Fruit fly (Drosophila melanogaster) whole organism, prepupa: ENCODE results near the gene Nfs1.
A peak's percentile ranks its signal among the peaks of the same experiment; 100 is the strongest.

Experiments used
- CG10631 ChIP-seq: fragments of 200-800 bp; sonication (Bioruptor generic); optimal IDR thresholded peaks from 2 replicates; lab custom pipeline; 2016; ENCODE audit warnings: missing biosample characterization, missing genetic modification characterization
- CG10669 ChIP-seq: fragments of 200-800 bp; sonication (Bioruptor generic); optimal IDR thresholded peaks from 3 replicates; lab custom pipeline; 2018; ENCODE audit warnings: missing biosample characterization, mild to moderate bottlenecking, missing genetic modification characterization, moderate library complexity
- CG11902 ChIP-seq: fragments of 200-800 bp; sonication (Bioruptor generic); optimal IDR thresholded peaks from 3 replicates; lab custom pipeline; 2016; ENCODE audit warnings: missing biosample characterization, missing genetic modification characterization
- CG1621 ChIP-seq: fragments of 200-800 bp; sonication (Bioruptor generic); optimal IDR thresholded peaks from 3 replicates; lab custom pipeline; 2018; ENCODE audit warnings: missing biosample characterization, mild to moderate bottlenecking, missing genetic modification characterization
- CG31627 ChIP-seq: fragments of 200-800 bp; sonication (Bioruptor generic); optimal IDR thresholded peaks from 3 replicates; lab custom pipeline; 2016; ENCODE audit warnings: missing biosample characterization, missing genetic modification characterization
- CG32006 ChIP-seq: fragments of 200-800 bp; sonication (Bioruptor generic); optimal IDR thresholded peaks from 3 replicates; lab custom pipeline; 2017; ENCODE audit warnings: missing biosample characterization, mild to moderate bottlenecking, missing genetic modification characterization
- CG6163 ChIP-seq: fragments of 200-800 bp; sonication (Bioruptor generic); IDR thresholded peaks from 3 replicates; pipeline ENCODE4 v1.3.6; 2022; ENCODE audit warnings: missing biosample characterization, missing genetic modification characterization
- CG6276 ChIP-seq: fragments of 200-800 bp; sonication (Bioruptor generic); optimal IDR thresholded peaks from 2 replicates; lab custom pipeline; 2017; ENCODE audit warnings: missing biosample characterization, mild to moderate bottlenecking, missing genetic modification characterization
- CG6792 ChIP-seq: fragments of 200-800 bp; sonication (Bioruptor generic); optimal IDR thresholded peaks from 3 replicates; lab custom pipeline; 2016; ENCODE audit warnings: missing biosample characterization, missing genetic modification characterization
- CG6808 ChIP-seq: fragments of 200-800 bp; sonication (Bioruptor generic); optimal IDR thresholded peaks from 3 replicates; lab custom pipeline; 2017; ENCODE audit warnings: missing biosample characterization, missing genetic modification characterization, mild to moderate bottlenecking, moderate library complexity, missing genetic modification reagents
- CG7368 ChIP-seq: fragments of 200-800 bp; sonication (Bioruptor generic); optimal IDR thresholded peaks from 3 replicates; lab custom pipeline; 2016; ENCODE audit warnings: missing biosample characterization, missing genetic modification characterization
- Eip75B ChIP-seq: fragments of 200-800 bp; sonication (Bioruptor generic); optimal IDR thresholded peaks from 3 replicates; lab custom pipeline; 2016; ENCODE audit warnings: missing biosample characterization, missing genetic modification characterization
- Eip78C ChIP-seq: fragments of 200-800 bp; sonication (Bioruptor generic); peaks from one replicate; lab custom pipeline; 2016; ENCODE audit warnings: missing biosample characterization, missing genetic modification characterization
- Eip93F ChIP-seq: fragments of 200-800 bp; sonication (Bioruptor generic); optimal IDR thresholded peaks from 2 replicates; lab custom pipeline; 2016; ENCODE audit warnings: missing biosample characterization, mild to moderate bottlenecking, missing genetic modification characterization
- Ets96B ChIP-seq: fragments of 200-800 bp; optimal IDR thresholded peaks from 2 replicates; lab custom pipeline; 2019; ENCODE audit warnings: missing biosample characterization, mild to moderate bottlenecking, missing genetic modification characterization, moderate library complexity
- Lpt ChIP-seq: fragments of 200-800 bp; sonication (Bioruptor generic); optimal IDR thresholded peaks from 3 replicates; lab custom pipeline; 2016; ENCODE audit warnings: missing biosample characterization, missing genetic modification characterization
- Smox ChIP-seq: fragments of 200-800 bp; sonication (Bioruptor generic); optimal IDR thresholded peaks from 3 replicates; lab custom pipeline; 2016; ENCODE audit warnings: missing biosample characterization, missing genetic modification characterization
- achi ChIP-seq: fragments of 200-800 bp; sonication (Bioruptor generic); optimal IDR thresholded peaks from 3 replicates; lab custom pipeline; 2016; ENCODE audit warnings: missing biosample characterization, missing genetic modification characterization
- acj6 ChIP-seq: fragments of 200-800 bp; sonication (Bioruptor generic); optimal IDR thresholded peaks from 3 replicates; lab custom pipeline; 2016; ENCODE audit warnings: missing biosample characterization, missing genetic modification characterization
- dac ChIP-seq: fragments of 200-800 bp; sonication (Bioruptor generic); optimal IDR thresholded peaks from 2 replicates; lab custom pipeline; 2017; ENCODE audit warnings: missing biosample characterization, mild to moderate bottlenecking, missing genetic modification characterization
- dsx ChIP-seq: fragments of 200-800 bp; optimal IDR thresholded peaks from 3 replicates; lab custom pipeline; 2019; ENCODE audit warnings: missing biosample characterization, mild to moderate bottlenecking, missing genetic modification characterization, moderate library complexity; ENCODE audit not compliant: poor library complexity, severe bottlenecking
- esn ChIP-seq: fragments of 200-800 bp; sonication (Bioruptor generic); optimal IDR thresholded peaks from 2 replicates; lab custom pipeline; 2016; ENCODE audit warnings: missing biosample characterization, mild to moderate bottlenecking, missing genetic modification characterization, moderate library complexity
- fd59A ChIP-seq: fragments of 200-800 bp; sonication (Bioruptor generic); optimal IDR thresholded peaks from 2 replicates; lab custom pipeline; 2017; ENCODE audit warnings: missing biosample characterization, mild to moderate bottlenecking, missing genetic modification characterization, missing genetic modification reagents
- fd85E ChIP-seq: fragments of 200-800 bp; sonication (Bioruptor generic); optimal IDR thresholded peaks from 3 replicates; lab custom pipeline; 2016; ENCODE audit warnings: missing biosample characterization, missing genetic modification characterization
- fkh ChIP-seq: fragments of 200-800 bp; sonication (Bioruptor generic); optimal IDR thresholded peaks from 3 replicates; lab custom pipeline; 2017; ENCODE audit warnings: missing biosample characterization, mild to moderate bottlenecking, missing genetic modification characterization, moderate library complexity
- net ChIP-seq: fragments of 200-800 bp; sonication (Bioruptor generic); optimal IDR thresholded peaks from 3 replicates; lab custom pipeline; 2016; ENCODE audit warnings: missing biosample characterization, missing genetic modification characterization
- pdm3 ChIP-seq: fragments of 200-800 bp; sonication (Bioruptor generic); optimal IDR thresholded peaks from 3 replicates; lab custom pipeline; 2016; ENCODE audit warnings: missing biosample characterization, missing genetic modification characterization
- salr ChIP-seq, 2 experiments: fragments of 200-800 bp; sonication (Bioruptor generic); optimal IDR thresholded peaks; 3 replicates each; lab custom pipeline; 2016 to 2018; ENCODE audit warnings: missing biosample characterization in 2 of 2, missing genetic modification characterization in 2 of 2, mild to moderate bottlenecking in 1 of 2
- ss ChIP-seq, 2 experiments: fragments of 200-800 bp; sonication (Bioruptor generic); optimal IDR thresholded peaks; 2 replicates in 1 of 2; 3 replicates in 1 of 2; lab custom pipeline; 2017 to 2018; ENCODE audit warnings: mild to moderate bottlenecking in 2 of 2, missing biosample characterization in 2 of 2, missing genetic modification characterization in 2 of 2, moderate library complexity in 1 of 2
- svp ChIP-seq: fragments of 200-800 bp; sonication (Bioruptor generic); peaks from one replicate; lab custom pipeline; 2016; ENCODE audit warnings: missing biosample characterization, missing genetic modification characterization
- topi ChIP-seq: fragments of 200-800 bp; sonication (Bioruptor generic); optimal IDR thresholded peaks from 3 replicates; lab custom pipeline; 2016; ENCODE audit warnings: missing biosample characterization, missing genetic modification characterization

The Nfs1 gene

dm6 chr2L:12002922-12003791 is 3.7 kb downstream of the Nfs1 start (continued):
- TF ChIP-seq acj6 (GFP tag; lab: Kevin White, UChicago) (peak; percentile 56), CG6276 (peak; percentile 19), CG1621 (peak; percentile 61), Ets96B (no peak), fd59A (GFP tag; lab: Kevin White, UChicago) (no peak), CG11902 (GFP tag; lab: Kevin White, UChicago) (no peak), Eip93F (no peak), esn (GFP tag; lab: Kevin White, UChicago) (peak; percentile 48), Lpt (GFP tag; lab: Kevin White, UChicago) (no peak)

- TF ChIP-seq CG6163, result no peak
- TF ChIP-seq svp (GFP tag; lab: Kevin White, UChicago), result peak; percentile 64
- TF ChIP-seq dsx (GFP tag; lab: Kevin White, UChicago), result peak; percentile 77
Observed at dm6 chr2L:12003792-12004210, 4.3 kb downstream of the Nfs1 start.

- TF ChIP-seq Eip78C (GFP tag; lab: Kevin White, UChicago), result peak; percentile 30
- TF ChIP-seq CG7368 (GFP tag; lab: Kevin White, UChicago), result no peak
- TF ChIP-seq dsx (GFP tag; lab: Kevin White, UChicago), result peak; percentile 57
- TF ChIP-seq topi (GFP tag; lab: Kevin White, UChicago), result no peak
- peak; percentile 9 for TF ChIP-seq CG10669 (GFP tag; lab: Kevin White, UChicago)
- TF ChIP-seq CG1621, result peak; percentile 99
- peak; percentile 28 for TF ChIP-seq CG6276
- TF ChIP-seq salr (GFP tag; optimal IDR thresholded peaks at IDR 0.05; lab: Kevin White, UChicago), result peak; percentile 4 to 11
- TF ChIP-seq Smox (GFP tag; lab: Kevin White, UChicago), result no peak
- peak; percentile 3 for TF ChIP-seq acj6 (GFP tag; lab: Kevin White, UChicago)
- no peak for TF ChIP-seq CG31627 (GFP tag; lab: Kevin White, UChicago)
- peak; percentile 17 for TF ChIP-seq CG6792 (GFP tag; lab: Kevin White, UChicago)
- peak; percentile 32 for TF ChIP-seq CG6808 (GFP tag; lab: Kevin White, UChicago)
- peak; percentile 13 for TF ChIP-seq CG32006 (GFP tag; lab: Kevin White, UChicago)
- TF ChIP-seq Eip75B (GFP tag; lab: Kevin White, UChicago), result peak; percentile 15
- TF ChIP-seq pdm3 (GFP tag; lab: Kevin White, UChicago), result peak; percentile 22
- TF ChIP-seq net (GFP tag; lab: Kevin White, UChicago), result peak; percentile 18
- TF ChIP-seq fkh (GFP tag; lab: Kevin White, UChicago), result peak; percentile 99
- peak; percentile 22 for TF ChIP-seq svp (GFP tag; lab: Kevin White, UChicago)
- peak; percentile 48 for TF ChIP-seq CG10631 (GFP tag; lab: Kevin White, UChicago)
- no peak for TF ChIP-seq achi (GFP tag; lab: Kevin White, UChicago)
- TF ChIP-seq dac (GFP tag; lab: Kevin White, UChicago), result no peak
- peak; percentile 1 for TF ChIP-seq Lpt (GFP tag; lab: Kevin White, UChicago)
- no peak for TF ChIP-seq fd85E (GFP tag; lab: Kevin White, UChicago)
- peak; percentile 38 for TF ChIP-seq fd59A (GFP tag; lab: Kevin White, UChicago)
- peak in 1 of 2 experiments; percentile 55 for TF ChIP-seq ss (GFP tag; optimal IDR thresholded peaks at IDR 0.05; lab: Kevin White, UChicago)
Observed at dm6 chr2L:12004211-12004979, 4.9 kb downstream of the Nfs1 start.
